Fruit fly (Drosophila melanogaster) S2 (cell line): ENCODE data around the gene Kap-alpha3.

Experiments used
- CG8478 ChIP-seq: fragments of >200 bp; optimal IDR thresholded peaks from 2 replicates; lab custom pipeline; 2018
- CTCF ChIP-seq, 2 experiments: fragments of >200 bp; optimal IDR thresholded peaks; 2 replicates each; lab custom pipeline; 2018

Gene Kap-alpha3

DNA sequence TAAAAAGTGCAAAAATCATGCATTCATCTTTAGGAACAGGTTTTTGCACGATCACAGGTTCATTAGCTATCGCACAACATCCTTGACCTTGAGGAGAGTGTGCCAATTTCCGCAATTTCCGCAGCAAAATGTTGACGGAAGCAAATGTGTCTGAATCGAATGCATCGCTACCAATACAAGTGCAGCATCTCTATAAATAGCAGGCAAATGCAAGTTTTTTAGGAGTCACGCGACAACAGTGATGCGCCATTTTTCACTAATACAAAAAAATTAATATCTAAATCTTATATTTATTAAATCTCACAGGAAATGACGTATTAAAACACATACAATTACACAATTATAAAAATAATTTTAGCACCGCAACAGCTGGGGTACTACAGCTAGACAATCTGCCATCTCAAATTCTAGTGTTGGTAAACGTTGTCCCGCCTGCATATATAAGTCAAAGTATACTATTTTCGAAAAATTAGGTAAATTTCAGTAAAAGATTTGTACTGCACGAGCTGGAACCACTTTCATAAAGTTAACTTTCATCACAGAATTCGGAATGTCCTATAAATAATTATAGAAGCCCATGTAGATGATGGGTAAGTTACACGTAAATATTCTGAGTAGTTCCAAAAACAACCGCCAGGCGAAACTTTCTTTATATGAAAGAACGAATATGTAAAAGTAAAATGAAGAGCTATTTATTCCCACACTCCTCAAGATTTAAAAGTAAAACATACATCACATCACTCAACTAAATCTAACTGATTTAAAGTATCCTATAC lies 3.5 kb downstream of the Kap-alpha3 start, which contains the start of gene CG9399:
Gene CG9399 (minus strand): TSS at position 400 of the 776 bp plus-strand sequence.
- TF ChIP-seq CG8478 (lab: Kevin White, UChicago), result no peak
- TF ChIP-seq CTCF (optimal IDR thresholded peaks at IDR 0.05; lab: Kevin White, UChicago), result peak; percentile 78 to 88

DNA sequence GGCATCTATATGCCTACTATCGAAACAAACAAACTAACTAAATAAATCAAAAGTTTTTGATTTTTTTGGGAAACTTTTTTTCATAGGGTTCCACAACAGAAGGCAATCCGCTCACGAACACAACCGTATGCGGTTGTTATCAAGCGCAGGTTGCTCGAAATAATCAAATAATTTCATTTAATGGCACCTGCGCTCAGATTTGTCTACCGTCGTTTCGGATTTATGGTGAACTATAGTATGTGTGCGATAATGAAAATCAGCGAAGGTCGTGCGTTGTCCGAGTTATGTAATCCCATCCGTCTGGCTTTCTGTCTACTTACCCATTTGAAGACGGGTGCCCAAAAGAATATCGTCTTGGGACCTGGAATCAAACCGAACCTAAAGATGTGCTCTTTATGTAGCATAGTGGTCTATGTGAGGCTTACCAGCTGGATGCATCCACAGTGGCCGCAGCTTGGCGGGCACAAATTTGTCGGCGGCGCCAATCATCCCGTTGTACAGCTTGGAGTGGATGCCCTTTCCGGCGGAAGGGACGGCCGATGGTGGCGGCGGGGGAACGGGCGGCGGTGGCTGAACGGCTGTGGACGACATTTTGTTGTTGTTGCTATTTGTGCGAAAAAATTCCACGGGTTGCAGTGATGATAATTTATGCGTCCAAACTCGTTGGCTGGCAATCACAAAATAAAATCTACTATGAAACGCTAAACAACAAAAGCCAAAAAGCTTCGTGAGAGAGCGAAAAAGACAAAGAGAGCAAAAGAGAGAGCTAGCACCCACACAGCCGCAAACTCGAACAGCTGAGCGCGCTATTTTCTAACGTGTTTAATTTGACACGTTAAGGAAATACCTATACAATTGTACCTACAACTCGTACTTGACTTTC lies 4.4 kb downstream of the Kap-alpha3 start:
- no peak for TF ChIP-seq CTCF (optimal IDR thresholded peaks at IDR 0.05; lab: Kevin White, UChicago)
- no peak for TF ChIP-seq CG8478 (lab: Kevin White, UChicago)

DNA sequence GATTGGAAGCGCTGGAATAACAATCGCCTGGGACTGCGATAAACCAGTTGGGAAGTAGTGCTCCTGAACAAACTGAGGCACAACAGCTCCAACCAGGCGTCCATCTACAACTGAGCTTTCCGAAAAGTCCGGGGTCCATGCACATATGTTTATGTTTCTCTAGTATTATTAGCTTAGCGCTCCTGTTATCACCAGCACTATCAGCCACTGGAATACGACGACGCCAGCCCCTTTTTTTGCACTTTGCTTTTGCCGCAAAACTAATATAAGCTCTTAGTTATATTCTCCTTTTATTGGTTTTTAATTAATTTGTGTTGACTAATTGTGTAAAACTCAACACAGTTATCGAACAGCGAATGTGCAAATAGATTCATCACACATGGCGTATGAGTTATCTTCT lies 6.0 kb downstream of the Kap-alpha3 start, which contains the start of gene CG9396:
Gene CG9396 (minus strand): TSS at position 101 of the 400 bp plus-strand sequence.
- TF ChIP-seq CG8478 (lab: Kevin White, UChicago) (no peak), CTCF (optimal IDR thresholded peaks at IDR 0.05; lab: Kevin White, UChicago) (no peak)

DNA sequence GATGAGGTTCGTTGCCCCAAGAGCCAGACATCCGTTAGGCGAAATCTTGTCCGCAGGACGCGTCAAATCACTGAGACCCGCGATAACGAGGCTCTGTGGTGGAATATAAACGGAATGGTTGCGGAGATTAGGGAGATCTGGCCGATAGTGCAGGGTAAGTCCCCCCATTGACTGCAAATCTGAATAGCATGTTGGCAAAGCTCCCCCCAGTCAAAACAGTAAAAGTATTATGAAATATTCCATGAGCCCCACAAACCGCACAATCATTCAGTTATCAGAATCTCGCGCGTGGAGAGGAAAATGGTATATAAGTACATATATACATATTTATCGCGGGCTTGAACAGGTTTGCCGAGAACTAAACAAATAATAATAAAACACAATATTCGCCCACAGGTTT lies 6.9 kb downstream of the Kap-alpha3 start:
- no peak for TF ChIP-seq CG8478 (lab: Kevin White, UChicago)
- no peak for TF ChIP-seq CTCF (optimal IDR thresholded peaks at IDR 0.05; lab: Kevin White, UChicago)

DNA sequence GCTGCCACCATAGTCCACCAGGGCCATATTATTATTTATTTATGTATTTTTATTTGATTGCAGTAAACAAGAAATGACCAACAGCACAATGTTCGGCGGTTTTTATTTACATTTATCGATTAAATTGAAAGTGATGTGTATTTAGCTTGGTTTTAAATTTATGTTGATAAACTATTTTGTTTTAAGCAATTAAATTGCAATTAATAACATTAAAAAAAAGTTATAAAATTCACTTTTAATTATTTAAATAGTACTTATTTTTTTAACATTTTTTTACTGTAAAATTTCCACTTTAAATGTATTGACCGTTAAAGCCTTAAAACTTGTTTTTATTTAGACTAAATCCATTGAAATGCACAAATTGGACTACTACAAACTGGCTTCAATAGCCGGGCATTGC lies 7.4 kb downstream of the Kap-alpha3 start, which contains the start of gene CG16790:
Gene CG16790 (minus strand): TSS at position 101 of the 400 bp plus-strand sequence.
- no peak for TF ChIP-seq CG8478 (lab: Kevin White, UChicago)
- no peak for TF ChIP-seq CTCF (optimal IDR thresholded peaks at IDR 0.05; lab: Kevin White, UChicago)

DNA sequence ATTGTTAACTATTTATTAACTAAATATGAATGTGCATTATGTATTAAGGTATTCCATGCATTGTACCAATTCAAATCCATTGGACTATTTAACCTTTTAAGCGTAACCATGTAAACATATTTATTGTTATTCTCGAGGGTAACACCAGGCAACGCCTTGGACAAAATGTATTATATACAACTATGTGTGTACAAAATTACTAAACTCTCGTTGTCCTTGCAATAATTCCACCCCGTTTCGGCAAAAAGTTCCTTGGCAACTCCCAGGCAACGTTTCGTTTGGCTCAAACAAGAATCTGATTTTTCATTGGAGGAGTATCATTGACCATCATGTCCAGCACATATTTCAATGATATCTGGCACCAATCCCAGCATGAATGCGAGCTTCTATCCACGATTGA lies 11.6 kb downstream of the Kap-alpha3 start, which contains the start of gene CG16789:
Gene CG16789 (plus strand): TSS at position 301 of the 400 bp plus-strand sequence.
- TF ChIP-seq CTCF (optimal IDR thresholded peaks at IDR 0.05; lab: Kevin White, UChicago) (no peak), CG8478 (lab: Kevin White, UChicago) (no peak)

DNA sequence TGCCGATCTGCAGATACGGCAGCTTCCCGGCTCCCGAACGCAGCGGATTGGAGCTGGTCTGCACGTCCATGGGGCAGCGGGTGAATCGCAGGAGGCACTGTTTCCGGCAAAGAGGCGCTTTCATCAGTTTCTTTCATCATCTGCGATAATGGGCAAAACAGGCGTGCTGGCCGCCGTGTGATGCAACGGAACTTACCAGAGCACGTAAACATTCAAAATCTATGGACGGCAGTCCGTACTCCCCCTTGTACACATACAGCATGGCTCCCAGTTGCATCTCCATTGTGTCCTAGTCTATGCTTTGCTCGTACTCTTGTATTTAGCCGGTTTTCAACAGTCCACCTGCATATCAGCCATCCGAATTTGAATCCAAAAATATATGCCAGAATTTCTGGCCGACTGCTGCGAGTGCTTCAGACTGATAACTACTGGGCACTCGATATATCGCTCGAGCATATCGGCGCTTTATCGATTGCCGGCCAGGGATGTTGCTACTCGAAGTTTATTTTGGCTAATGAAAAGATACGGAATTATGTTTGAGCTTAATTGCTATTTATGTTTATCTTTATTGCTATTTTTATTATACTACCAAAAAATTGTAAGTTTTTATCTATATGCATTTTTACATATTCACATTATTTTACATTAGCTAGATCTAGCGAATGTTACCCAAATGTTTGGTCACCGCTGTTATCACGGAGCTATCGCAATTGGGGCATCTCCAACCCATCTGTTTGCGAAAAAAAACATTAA lies 14.1 kb downstream of the Kap-alpha3 start, which contains the start of the genes CG9393 and Vps45:
Gene CG9393 (minus strand): TSS at position 434 of the 753 bp plus-strand sequence.
Gene Vps45 (plus strand): TSS at position 685 of the 753 bp plus-strand sequence.
- TF ChIP-seq CG8478 (lab: Kevin White, UChicago) (no peak), CTCF (optimal IDR thresholded peaks at IDR 0.05; lab: Kevin White, UChicago) (peak in 1 of 2 experiments; percentile 13)

DNA sequence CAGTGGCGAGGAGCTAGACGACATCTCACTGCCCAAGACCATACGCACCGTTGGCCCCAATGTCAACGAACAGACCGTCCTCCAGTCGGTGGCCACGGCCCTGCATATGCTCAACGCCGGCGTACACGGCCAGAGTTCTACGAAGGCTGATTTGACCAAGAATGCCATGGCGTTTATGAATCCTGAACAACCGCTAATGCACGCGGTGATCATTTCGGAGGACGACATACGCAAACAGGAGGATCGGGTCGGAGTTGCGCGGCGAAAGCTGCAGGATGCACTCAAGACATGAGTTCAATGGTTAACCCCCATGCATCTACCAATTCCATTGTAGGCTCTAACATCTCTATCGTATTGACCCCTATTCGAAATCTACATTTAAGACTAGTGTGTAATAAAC lies 16.4 kb downstream of the Kap-alpha3 start:
- TF ChIP-seq CG8478 (lab: Kevin White, UChicago) (no peak), CTCF (optimal IDR thresholded peaks at IDR 0.05; lab: Kevin White, UChicago) (no peak)

DNA sequence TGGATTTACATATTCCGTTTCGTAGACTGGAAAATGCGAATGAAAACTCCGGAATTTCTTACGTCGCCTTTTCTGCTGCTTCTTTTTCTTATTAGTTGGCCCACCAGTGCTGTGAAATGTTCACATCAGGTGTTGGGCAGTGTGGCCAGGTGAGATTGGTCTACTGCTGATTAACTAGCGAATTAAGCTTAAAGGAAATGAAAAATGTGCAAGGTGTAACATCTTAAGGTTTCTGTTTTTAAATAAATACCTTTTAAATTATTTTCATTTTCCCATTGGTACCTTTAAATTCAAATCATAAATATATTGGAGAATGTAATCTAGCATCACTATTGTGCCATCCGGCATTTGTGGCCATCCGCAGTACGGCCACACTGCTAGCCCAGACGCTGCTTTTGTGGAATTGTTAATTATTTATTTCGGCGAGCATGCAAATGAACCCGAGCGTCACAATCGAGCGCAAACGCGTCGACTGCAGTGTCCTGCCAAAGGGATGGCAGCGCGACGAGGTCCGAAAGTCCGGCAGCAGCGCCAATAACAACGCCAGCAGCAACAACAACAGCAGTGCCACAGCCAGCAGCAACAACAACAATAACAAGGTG lies 18.0 kb downstream of the Kap-alpha3 start, which contains the start of the genes AP-1mu and MBD-like:
Gene AP-1mu (minus strand): TSS at position 113 of the 602 bp plus-strand sequence.
Gene MBD-like (plus strand): TSS at position 348 of the 602 bp plus-strand sequence.
- TF ChIP-seq CTCF (optimal IDR thresholded peaks at IDR 0.05; lab: Kevin White, UChicago), result no peak
- TF ChIP-seq CG8478 (lab: Kevin White, UChicago), result no peak

DNA sequence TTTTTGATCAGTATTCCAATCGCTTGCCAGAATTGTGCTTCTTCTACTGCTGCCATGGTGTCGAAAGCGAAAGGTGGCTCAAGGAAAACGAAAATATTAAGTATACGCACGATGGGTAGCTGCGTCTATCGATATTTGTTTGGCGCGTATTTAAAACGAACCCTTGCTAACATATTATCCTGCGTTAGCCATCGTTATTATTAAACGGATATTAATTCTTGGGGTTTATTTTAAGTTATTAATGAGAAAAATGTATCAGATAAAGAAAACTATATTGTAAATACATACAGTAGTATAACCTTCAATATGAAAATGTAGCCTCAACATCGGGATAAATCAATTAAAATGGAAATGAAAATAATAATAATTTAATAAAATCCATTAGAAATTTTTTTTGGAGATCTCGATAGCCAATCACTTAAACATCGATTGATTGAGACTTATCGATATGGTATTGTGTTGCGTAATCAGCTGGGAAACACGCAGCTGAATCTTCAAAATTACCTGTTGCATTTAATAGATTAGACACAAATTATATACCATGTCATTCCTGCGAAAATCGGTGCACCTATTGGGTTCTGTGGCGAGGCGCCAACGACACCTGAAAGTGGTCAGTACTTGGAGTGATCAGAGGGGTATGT lies 22.1 kb downstream of the Kap-alpha3 start, which contains the start of the genes CG9386 and BckdhA:
Gene CG9386 (minus strand): TSS at position 75 of the 641 bp plus-strand sequence.
Gene BckdhA (plus strand): TSS at position 452 of the 641 bp plus-strand sequence.
- TF ChIP-seq CTCF (optimal IDR thresholded peaks at IDR 0.05; lab: Kevin White, UChicago) (no peak), CG8478 (lab: Kevin White, UChicago) (no peak)

DNA sequence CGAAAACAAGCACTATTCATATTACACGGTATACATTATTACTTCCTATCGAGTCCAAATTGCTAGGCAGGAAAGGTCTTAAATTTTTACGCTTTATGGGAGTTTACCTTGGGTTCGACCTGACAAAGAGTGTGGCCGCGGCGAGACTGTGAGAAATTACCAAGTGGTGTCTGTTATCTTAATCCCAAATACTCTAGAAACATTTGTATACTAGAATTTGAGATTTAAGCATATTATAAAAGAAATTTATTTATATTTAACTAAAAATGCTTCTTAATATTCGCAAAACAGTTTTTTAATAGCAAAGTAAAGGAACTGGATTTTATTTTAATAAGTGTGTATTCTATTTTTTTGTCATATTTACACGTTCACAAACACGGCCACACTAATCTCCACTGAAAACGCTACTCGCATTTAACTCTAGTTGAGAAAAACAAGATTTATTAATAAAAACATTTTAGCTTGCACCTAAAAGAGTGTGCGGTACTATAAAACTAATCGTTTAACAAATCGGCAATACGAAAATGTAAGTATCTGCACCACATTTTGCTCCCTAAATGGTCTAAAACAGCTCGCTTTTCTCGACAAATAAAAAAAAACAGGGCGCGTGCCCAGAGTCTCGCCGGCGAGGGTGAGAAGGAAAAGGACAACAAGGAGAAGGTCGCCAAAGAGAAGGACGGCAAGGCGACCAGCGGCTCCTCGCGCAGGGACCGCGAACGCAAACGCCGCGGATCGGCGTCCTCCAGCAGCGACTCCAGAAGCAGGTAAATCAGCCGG lies 25.7 kb downstream of the Kap-alpha3 start, which contains the start of the genes mura and RnpS1:
Gene mura (minus strand): TSS at position 148 of the 777 bp plus-strand sequence.
Gene RnpS1 (plus strand): TSS at position 376 of the 777 bp plus-strand sequence.
- no peak for TF ChIP-seq CTCF (optimal IDR thresholded peaks at IDR 0.05; lab: Kevin White, UChicago)
- TF ChIP-seq CG8478 (lab: Kevin White, UChicago), result no peak
